Worm (Caenorhabditis elegans): ENCODE measurements around the gene K01A6.6.

DNA sequence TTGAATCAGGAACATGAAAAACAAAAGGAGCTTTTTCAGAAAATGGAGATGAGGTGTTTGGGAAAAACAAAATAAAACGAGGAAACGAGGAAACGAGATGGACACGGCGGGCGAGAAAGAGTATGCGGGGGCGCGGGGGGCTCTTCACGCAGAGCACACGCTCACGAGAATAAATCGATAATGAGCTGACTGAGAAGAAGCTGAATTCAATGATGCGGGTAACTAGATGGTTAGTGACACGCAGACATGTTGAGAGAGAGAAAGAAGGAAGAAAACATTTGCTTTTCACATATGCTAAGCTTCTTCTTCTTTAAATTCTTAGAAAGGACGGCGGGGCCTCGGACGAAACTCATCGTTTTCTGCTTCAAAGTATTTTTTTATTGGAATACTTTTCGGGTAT is 30.4 kb downstream of the K01A6.6 start:
- TF ChIP-seq fkh-10 (GFP tag; optimal IDR thresholded peaks at IDR 0.05), result no peak
- TF ChIP-seq zip-5 (tag; optimal IDR thresholded peaks at IDR 0.05), result no peak
- TF ChIP-seq gmeb-2 (tag; optimal IDR thresholded peaks at IDR 0.05), result no peak
- no peak for TF ChIP-seq sox-2 (GFP tag; IDR thresholded peaks at IDR 0.05)
- TF ChIP-seq hlh-6 (tag; optimal IDR thresholded peaks at IDR 0.05), result no peak
- TF ChIP-seq npax-4 (tag; optimal IDR thresholded peaks at IDR 0.05), result no peak
- no peak for TF ChIP-seq ceh-9 (tag; optimal IDR thresholded peaks at IDR 0.05)
- no peak for TF ChIP-seq che-1 (tag; optimal IDR thresholded peaks at IDR 0.05)

Data from whole organism, late embryonic.